Fruit fly (Drosophila melanogaster) Kc167 (cell line): ENCODE results near the gene BTBD9.

Experiments
- Myc ChIP-seq: fragments of >200 bp; optimal IDR thresholded peaks from 2 replicates; lab custom pipeline; 2017; ENCODE audit warnings: missing external identifiers
- Sin3A ChIP-seq: fragments of >200 bp; optimal IDR thresholded peaks from 2 replicates; lab custom pipeline; 2018; ENCODE audit warnings: missing external identifiers
- h ChIP-seq: fragments of >200 bp; optimal IDR thresholded peaks from 3 replicates; lab custom pipeline; 2018; ENCODE audit warnings: missing external identifiers
- insv ChIP-seq: fragments of >200 bp; optimal IDR thresholded peaks from 3 replicates; lab custom pipeline; 2018; ENCODE audit warnings: missing external identifiers
- psq ChIP-seq: fragments of >200 bp; optimal IDR thresholded peaks from 2 replicates; lab custom pipeline; 2017; ENCODE audit warnings: missing external identifiers

DNA sequence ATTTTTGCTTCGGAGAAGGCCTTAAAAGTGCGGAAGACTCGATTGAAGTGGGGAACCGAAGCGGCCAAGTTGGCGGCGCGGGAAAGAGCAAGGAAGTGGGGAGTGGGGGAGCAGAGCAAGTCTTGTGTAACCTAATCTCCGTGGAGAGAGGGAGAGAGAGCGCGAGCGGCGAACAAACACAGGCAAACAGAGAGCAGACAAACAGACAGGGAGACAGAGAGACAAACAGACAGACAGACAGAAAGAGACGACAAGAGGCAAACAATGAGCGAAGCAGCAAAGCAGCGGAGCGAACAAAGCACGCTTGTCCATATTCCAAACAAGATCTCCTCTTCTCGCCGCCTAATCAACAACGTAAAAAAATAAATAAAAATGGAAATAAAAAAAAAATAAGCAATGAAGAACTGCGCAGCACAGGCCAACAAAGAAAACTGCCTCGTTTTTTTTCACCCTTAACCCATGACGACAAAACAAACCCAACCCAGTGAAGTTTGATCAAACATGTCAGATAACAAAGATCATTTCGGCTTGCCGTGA is 29.4 kb upstream of the BTBD9 start:
- TF ChIP-seq Myc (lab: Kevin White, UChicago) (no peak), psq (lab: Kevin White, UChicago) (no peak), insv (lab: Kevin White, UChicago) (no peak), Sin3A (lab: Kevin White, UChicago) (no peak), h (lab: Kevin White, UChicago) (no peak)
